Worm (Caenorhabditis elegans): ENCODE data around the gene fbxa-65.

DNA sequence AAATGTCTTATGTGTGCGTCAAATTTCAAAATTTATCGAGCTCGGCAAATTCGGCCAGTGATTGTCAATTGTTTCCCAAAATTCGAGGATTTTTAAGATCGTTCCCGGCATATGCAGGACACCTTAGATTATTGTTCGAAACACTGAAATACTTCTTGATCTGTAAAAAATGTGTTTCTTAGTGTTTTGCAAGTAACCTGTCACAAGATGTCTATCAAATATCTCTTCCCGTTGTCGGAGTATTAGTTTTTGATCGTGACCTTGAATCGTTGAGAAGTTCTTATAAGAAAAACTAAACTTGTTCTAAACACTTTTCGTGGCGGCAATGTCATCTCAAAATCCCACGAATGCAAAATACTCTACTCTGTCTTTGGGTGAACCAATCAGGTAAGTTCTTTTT is 16.2 kb upstream of the fbxa-65 start, which contains the start of gene C04E12.4:
- TF ChIP-seq tab-1 (GFP tag; IDR thresholded peaks at IDR 0.05) (no peak), cog-1 (tag; optimal IDR thresholded peaks at IDR 0.05) (no peak), flt-1 (GFP tag; IDR thresholded peaks at IDR 0.05) (no peak)

Measured in whole organism, midembryonic.